Fruit fly (Drosophila melanogaster) whole organism, pupa: ENCODE data around the gene CG1074.

Experiments used
- CG10348 ChIP-seq: fragments of 200-800 bp; sonication (Bioruptor generic); IDR thresholded peaks from 2 replicates; pipeline ENCODE4 v1.3.6; 2022; ENCODE audit warnings: missing biosample characterization, missing genetic modification characterization
- CG12605 ChIP-seq: fragments of 200-800 bp; sonication (Bioruptor generic); IDR thresholded peaks from 2 replicates; pipeline ENCODE4 v1.3.6; 2022; ENCODE audit warnings: missing biosample characterization, missing genetic modification characterization
- CG13204 ChIP-seq: fragments of 200-800 bp; sonication (Bioruptor generic); optimal IDR thresholded peaks from 2 replicates; lab custom pipeline; 2018; ENCODE audit warnings: missing biosample characterization, mild to moderate bottlenecking, missing genetic modification characterization, moderate library complexity
- CG14655 ChIP-seq: fragments of 200-800 bp; sonication (Bioruptor generic); optimal IDR thresholded peaks from 3 replicates; lab custom pipeline; 2017; ENCODE audit warnings: mild to moderate bottlenecking, missing biosample characterization, missing genetic modification reagents, missing genetic modification characterization
- CG15710 ChIP-seq: fragments of 200-800 bp; sonication (Bioruptor generic); optimal IDR thresholded peaks from 2 replicates; lab custom pipeline; 2018; ENCODE audit warnings: missing biosample characterization, mild to moderate bottlenecking, missing genetic modification characterization, moderate library complexity
- CG17806 ChIP-seq: fragments of 200-800 bp; sonication (Bioruptor generic); optimal IDR thresholded peaks from 2 replicates; lab custom pipeline; 2018; ENCODE audit warnings: missing biosample characterization, mild to moderate bottlenecking, missing genetic modification characterization, moderate library complexity
- CG32121 ChIP-seq: fragments of 200-800 bp; sonication (Bioruptor generic); IDR thresholded peaks from 2 replicates; pipeline ENCODE4 v1.3.6; 2022; ENCODE audit warnings: missing biosample characterization, missing genetic modification characterization
- CG34367 ChIP-seq: fragments of 200-800 bp; sonication (Bioruptor generic); optimal IDR thresholded peaks from 2 replicates; lab custom pipeline; 2018; ENCODE audit warnings: missing biosample characterization, mild to moderate bottlenecking, missing genetic modification characterization
- CG4496 ChIP-seq: fragments of 200-800 bp; sonication (Bioruptor generic); IDR thresholded peaks from 3 replicates; pipeline ENCODE4 v1.3.6; 2022; ENCODE audit warnings: missing biosample characterization, missing genetic modification characterization
- CG8159 ChIP-seq: fragments of 200-800 bp; sonication (Bioruptor generic); optimal IDR thresholded peaks from 3 replicates; lab custom pipeline; 2018; ENCODE audit warnings: missing biosample characterization, mild to moderate bottlenecking, missing genetic modification characterization, moderate library complexity
- CG8301 ChIP-seq: fragments of 200-800 bp; sonication (Bioruptor generic); optimal IDR thresholded peaks from 2 replicates; lab custom pipeline; 2018; ENCODE audit warnings: missing biosample characterization, mild to moderate bottlenecking, missing genetic modification characterization
- CG9948 ChIP-seq: fragments of 200-800 bp; sonication (Bioruptor generic); optimal IDR thresholded peaks from 2 replicates; lab custom pipeline; 2018; ENCODE audit warnings: missing biosample characterization, mild to moderate bottlenecking, missing genetic modification characterization, moderate library complexity
- D1 ChIP-seq: fragments of 200-800 bp; sonication (Bioruptor generic); optimal IDR thresholded peaks from 2 replicates; lab custom pipeline; 2018; ENCODE audit warnings: missing biosample characterization, mild to moderate bottlenecking, missing genetic modification characterization, moderate library complexity
- EcR ChIP-seq: fragments of 200-800 bp; sonication (Bioruptor generic); optimal IDR thresholded peaks from 3 replicates; lab custom pipeline; 2019; ENCODE audit warnings: missing biosample characterization, missing genetic modification characterization, mild to moderate bottlenecking, moderate library complexity, missing genetic modification reagents
- Ets98B ChIP-seq: fragments of 200-800 bp; sonication (Bioruptor generic); IDR thresholded peaks from 2 replicates; pipeline ENCODE4 v1.3.6; 2022; ENCODE audit warnings: missing biosample characterization, missing genetic modification characterization
- Pif1A ChIP-seq: fragments of 200-800 bp; sonication (Bioruptor generic); optimal IDR thresholded peaks from 3 replicates; lab custom pipeline; 2016; ENCODE audit warnings: missing biosample characterization, missing genetic modification characterization
- Pif1B ChIP-seq: fragments of 200-800 bp; sonication (Bioruptor generic); optimal IDR thresholded peaks from 3 replicates; lab custom pipeline; 2016; ENCODE audit warnings: missing biosample characterization, missing genetic modification characterization
- Snoo ChIP-seq: fragments of 200-800 bp; sonication (Bioruptor generic); optimal IDR thresholded peaks from 3 replicates; lab custom pipeline; 2017; ENCODE audit warnings: missing biosample characterization, mild to moderate bottlenecking, missing genetic modification characterization, inconsistent platforms
- fd96Ca ChIP-seq: fragments of 200-800 bp; sonication (Bioruptor generic); IDR thresholded peaks from 3 replicates; pipeline ENCODE4 v1.3.6; 2022; ENCODE audit warnings: missing biosample characterization, missing genetic modification characterization
- gl ChIP-seq: fragments of 200-800 bp; sonication (Bioruptor generic); optimal IDR thresholded peaks from 2 replicates; lab custom pipeline; 2018; ENCODE audit warnings: missing biosample characterization, mild to moderate bottlenecking, missing genetic modification characterization
- rn ChIP-seq: fragments of 200-800 bp; sonication (Bioruptor generic); IDR thresholded peaks from 2 replicates; pipeline ENCODE4 v1.3.6; 2022; ENCODE audit warnings: missing biosample characterization, missing genetic modification characterization

Gene CG1074

DNA sequence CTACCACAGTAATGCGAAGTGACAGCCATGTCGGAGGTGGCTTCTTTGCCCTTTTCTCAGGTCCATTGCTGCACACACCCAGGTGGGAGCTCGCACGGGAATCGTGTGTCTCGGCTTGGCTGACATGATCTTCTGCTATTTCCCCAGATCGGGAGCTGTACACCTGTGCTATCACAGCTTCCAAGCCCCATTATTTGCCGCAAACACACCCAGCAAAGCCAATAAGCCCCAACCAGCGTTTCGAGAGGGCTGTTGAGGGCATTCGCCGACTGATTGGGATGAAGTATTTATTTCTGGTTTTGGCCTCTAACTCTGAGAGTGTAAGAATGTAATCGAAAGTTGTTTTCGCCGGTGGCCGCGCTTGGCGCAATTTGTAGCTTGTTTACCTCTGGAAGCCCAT, 23.9 kb downstream of the CG1074 start:
- TF ChIP-seq Pif1B (GFP tag; lab: Kevin White, UChicago) (no peak), Snoo (tag; lab: Kevin White, UChicago) (no peak), CG32121 (GFP tag; lab: Robert Waterston, UW) (no peak), rn (GFP tag; lab: Robert Waterston, UW) (no peak), CG14655 (GFP tag; lab: Kevin White, UChicago) (no peak), CG12605 (no peak), Pif1A (GFP tag; lab: Kevin White, UChicago) (no peak), Ets98B (GFP tag; lab: Robert Waterston, UW) (no peak), CG34367 (no peak), CG8159 (tag; lab: Kevin White, UChicago) (no peak)

DNA sequence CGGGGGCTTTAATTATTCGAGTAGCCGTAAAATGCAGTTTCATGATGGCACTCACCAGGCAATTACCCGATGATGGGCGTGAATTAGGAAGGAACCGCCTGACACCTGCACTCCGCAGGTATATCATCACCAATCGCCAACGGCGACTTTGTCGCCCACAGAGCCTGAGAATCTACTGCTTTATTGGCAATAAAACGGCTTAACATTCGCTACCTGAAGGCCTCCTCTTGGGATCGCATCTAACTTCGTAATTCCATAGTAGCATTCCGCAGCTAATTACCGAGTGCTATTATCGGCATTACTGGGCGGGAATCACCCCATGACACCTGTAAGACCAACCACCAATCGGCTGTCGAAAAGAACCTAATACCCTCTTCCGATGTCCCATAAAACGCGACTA, 24.5 kb downstream of the CG1074 start:
- TF ChIP-seq EcR (GFP tag; lab: Kevin White, UChicago) (no peak), Snoo (tag; lab: Kevin White, UChicago) (no peak), CG4496 (GFP tag; lab: Robert Waterston, UW) (no peak), CG9948 (tag; lab: Kevin White, UChicago) (no peak), Ets98B (GFP tag; lab: Robert Waterston, UW) (no peak), Pif1A (GFP tag; lab: Kevin White, UChicago) (no peak), CG8301 (tag; lab: Kevin White, UChicago) (no peak), CG12605 (no peak), CG14655 (GFP tag; lab: Kevin White, UChicago) (no peak), CG15710 (tag; lab: Kevin White, UChicago) (no peak), D1 (tag; lab: Kevin White, UChicago) (no peak), CG13204 (no peak), CG34367 (no peak), rn (GFP tag; lab: Robert Waterston, UW) (no peak), CG8159 (tag; lab: Kevin White, UChicago) (no peak), CG32121 (GFP tag; lab: Robert Waterston, UW) (no peak)

DNA sequence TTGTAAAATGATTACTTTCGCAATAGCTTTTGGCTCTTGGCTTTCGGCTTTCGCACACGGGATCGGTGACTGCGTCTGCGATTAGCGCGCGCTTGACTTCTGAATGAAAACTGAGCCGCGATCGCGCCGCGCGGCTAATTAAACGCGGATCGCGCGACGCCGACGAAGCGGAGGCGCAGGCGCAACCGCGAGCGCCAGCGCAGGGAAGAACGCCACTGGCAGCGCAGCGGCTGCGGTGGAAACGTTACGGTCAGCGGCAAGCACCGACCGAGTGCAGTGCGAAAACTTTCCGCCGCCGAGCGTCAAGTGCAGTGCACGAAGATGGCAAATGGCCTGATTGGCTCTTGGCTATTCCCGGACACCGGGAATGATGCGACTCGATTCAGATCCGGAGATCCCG, 29.0 kb downstream of the CG1074 start, which contains the start of gene CG31522:
Gene CG31522 (minus strand): TSS at position 101 of the 400 bp plus-strand sequence.
- TF ChIP-seq CG13204 (peak; percentile 79), CG4496 (GFP tag; lab: Robert Waterston, UW) (no peak)

DNA sequence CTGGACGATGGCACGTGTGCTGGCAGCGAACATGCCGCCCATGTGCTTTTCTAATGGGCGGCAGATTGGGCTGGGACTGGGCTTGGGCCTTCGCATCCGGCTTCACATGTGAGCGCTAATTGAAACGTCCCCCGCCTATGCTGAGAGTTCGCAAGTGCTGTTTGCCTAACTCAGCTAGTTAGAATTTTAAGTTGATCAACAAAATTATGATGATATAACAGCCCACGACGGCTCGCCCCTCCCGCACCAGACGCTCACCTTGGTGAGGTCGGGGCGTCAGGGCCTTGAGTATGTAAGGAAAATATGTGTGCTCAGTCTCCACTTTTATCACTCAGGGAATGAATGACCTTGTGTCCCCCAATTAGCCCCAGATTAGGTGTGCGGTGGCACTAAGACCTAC, 33.1 kb downstream of the CG1074 start:
- TF ChIP-seq rn (GFP tag; lab: Robert Waterston, UW) (no peak), Pif1A (GFP tag; lab: Kevin White, UChicago) (no peak), CG10348 (no peak), D1 (tag; lab: Kevin White, UChicago) (no peak), gl (tag; lab: Kevin White, UChicago) (no peak), CG13204 (no peak), CG8159 (tag; lab: Kevin White, UChicago) (no peak), CG15710 (tag; lab: Kevin White, UChicago) (no peak), CG4496 (GFP tag; lab: Robert Waterston, UW) (no peak), Ets98B (GFP tag; lab: Robert Waterston, UW) (no peak), CG34367 (no peak), CG8301 (tag; lab: Kevin White, UChicago) (no peak)

DNA sequence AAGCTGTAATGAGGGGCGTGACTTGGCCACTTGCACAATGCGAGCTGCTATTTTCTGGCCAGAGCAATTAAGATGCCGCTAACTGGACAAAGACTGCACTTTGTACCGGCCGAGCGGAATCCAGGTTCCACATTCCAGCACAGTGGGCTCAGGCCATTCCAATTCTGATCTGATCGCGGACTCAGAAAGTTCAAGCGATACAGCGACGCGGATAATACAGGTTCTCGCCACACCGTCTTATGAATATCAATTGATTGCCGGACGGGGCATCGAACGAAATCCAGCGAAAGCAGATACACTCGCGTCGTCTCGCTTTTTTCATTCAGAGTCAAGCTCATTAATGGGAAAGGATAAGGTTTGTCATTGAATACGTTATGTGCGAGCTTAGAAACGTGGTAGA, 35.2 kb downstream of the CG1074 start:
- 0 out of 3 replicates have a peak, but pooled peaks have one; percentile 22 for TF ChIP-seq CG4496 (GFP tag; lab: Robert Waterston, UW)
- TF ChIP-seq CG8301 (tag; lab: Kevin White, UChicago): no peak
- TF ChIP-seq CG32121 (GFP tag; lab: Robert Waterston, UW): no peak
- TF ChIP-seq Pif1A (GFP tag; lab: Kevin White, UChicago): no peak
- peak; percentile 40 for TF ChIP-seq gl (tag; lab: Kevin White, UChicago)
- TF ChIP-seq Ets98B (GFP tag; lab: Robert Waterston, UW): no peak
- no peak for TF ChIP-seq CG12605
- no peak for TF ChIP-seq rn (GFP tag; lab: Robert Waterston, UW)
- TF ChIP-seq EcR (GFP tag; lab: Kevin White, UChicago): peak; percentile 72
- peak; percentile 2 for TF ChIP-seq CG8159 (tag; lab: Kevin White, UChicago)
- peak; percentile 68 for TF ChIP-seq CG13204
- no peak for TF ChIP-seq Pif1B (GFP tag; lab: Kevin White, UChicago)
- TF ChIP-seq CG10348: no peak
- peak; percentile 7 for TF ChIP-seq CG15710 (tag; lab: Kevin White, UChicago)
- TF ChIP-seq CG17806 (tag; lab: Kevin White, UChicago): no peak
- no peak for TF ChIP-seq D1 (tag; lab: Kevin White, UChicago)
- no peak for TF ChIP-seq CG34367
- TF ChIP-seq CG14655 (GFP tag; lab: Kevin White, UChicago): no peak
- TF ChIP-seq CG9948 (tag; lab: Kevin White, UChicago): no peak
- TF ChIP-seq fd96Ca: no peak
- peak; percentile 30 for TF ChIP-seq Snoo (tag; lab: Kevin White, UChicago)

DNA sequence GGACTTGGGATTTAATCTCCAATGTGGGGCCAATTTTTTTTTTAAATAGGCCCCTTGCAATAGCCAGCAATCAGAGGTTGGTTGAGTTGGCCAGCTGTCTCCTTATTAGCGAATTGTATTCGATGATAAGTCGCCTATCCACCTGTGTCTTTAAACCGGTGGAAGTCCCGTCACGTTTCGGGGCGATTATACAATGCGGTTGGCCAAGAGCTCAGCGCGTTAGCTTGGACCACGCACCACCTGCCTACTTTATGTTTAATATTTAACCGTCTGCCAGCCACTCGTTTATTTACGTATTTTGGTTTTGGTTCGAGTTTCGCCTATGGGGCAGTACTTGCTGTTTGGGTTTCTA, 36.9 kb downstream of the CG1074 start:
- TF ChIP-seq CG32121 (GFP tag; lab: Robert Waterston, UW) (no peak), CG9948 (tag; lab: Kevin White, UChicago) (no peak), fd96Ca (no peak), D1 (tag; lab: Kevin White, UChicago) (no peak), Snoo (tag; lab: Kevin White, UChicago) (no peak), Pif1B (GFP tag; lab: Kevin White, UChicago) (no peak), CG14655 (GFP tag; lab: Kevin White, UChicago) (no peak), CG15710 (tag; lab: Kevin White, UChicago) (no peak)
